Worm (Caenorhabditis elegans): ENCODE data around the gene C10C5.5.

DNA sequence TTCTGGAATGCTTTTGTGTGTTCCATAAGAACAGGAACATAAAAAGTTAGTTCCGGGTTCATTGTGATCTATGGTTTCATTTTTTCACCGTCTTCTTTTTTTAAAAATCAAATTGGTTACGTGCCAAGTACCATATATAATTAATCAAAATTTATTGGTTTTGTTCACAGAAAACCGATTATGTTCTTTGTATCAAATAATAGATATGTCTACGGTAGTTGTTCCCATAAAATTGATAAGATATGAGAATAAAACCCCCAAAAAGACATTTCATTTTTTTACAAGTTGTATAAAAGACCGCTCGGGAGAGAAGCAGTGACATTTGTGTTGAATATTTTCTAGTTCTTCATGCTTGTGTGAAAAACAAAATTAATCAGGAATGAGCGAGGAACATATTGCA is at the start of gene C10C5.5:
- TF ChIP-seq ces-1 (GFP tag; optimal IDR thresholded peaks at IDR 0.05) (no peak), nhr-76 (tag; optimal IDR thresholded peaks at IDR 0.05) (no peak), dpl-1 (GFP tag; optimal IDR thresholded peaks at IDR 0.05) (no peak), F16B12.6 (tag; optimal IDR thresholded peaks at IDR 0.05) (no peak)
